Fruit fly (Drosophila melanogaster) whole organism, wandering third instar larva: ENCODE measurements around the gene Tom40.

ENCODE experiments used
- Abd-B ChIP-seq: fragments of >200 bp; optimal IDR thresholded peaks from 2 replicates; lab custom pipeline; 2017; ENCODE audit warnings: missing biosample characterization, missing genetic modification characterization
- CG32264 ChIP-seq: fragments of 200-800 bp; sonication (Bioruptor generic); optimal IDR thresholded peaks from 2 replicates; lab custom pipeline; 2016; ENCODE audit warnings: missing biosample characterization, missing genetic modification characterization
- CG9705 ChIP-seq: fragments of 200-800 bp; sonication (Bioruptor generic); optimal IDR thresholded peaks from 2 replicates; lab custom pipeline; 2018; ENCODE audit warnings: missing biosample characterization, mild to moderate bottlenecking, missing genetic modification characterization
- CrebA ChIP-seq: fragments of 200-800 bp; sonication (Bioruptor generic); optimal IDR thresholded peaks from 2 replicates; lab custom pipeline; 2016; ENCODE audit warnings: missing biosample characterization, mild to moderate bottlenecking, missing genetic modification characterization, borderline replicate concordance
- Dfd ChIP-seq: fragments of >200 bp; optimal IDR thresholded peaks from 2 replicates; lab custom pipeline; 2017; ENCODE audit warnings: missing biosample characterization, missing genetic modification characterization
- Dif ChIP-seq: fragments of 200-275, 200-300 bp; sonication (Bioruptor generic); optimal IDR thresholded peaks from 2 replicates; lab custom pipeline; 2018; ENCODE audit warnings: missing biosample characterization, missing genetic modification characterization; ENCODE audit not compliant: partially characterized antibody
- GATAd ChIP-seq: sonication (Bioruptor generic); optimal IDR thresholded peaks from 2 replicates; lab custom pipeline; 2016; ENCODE audit warnings: missing biosample characterization, missing genetic modification characterization
- HLH106 ChIP-seq: fragments of 200-800 bp; optimal IDR thresholded peaks from 3 replicates; lab custom pipeline; 2019; ENCODE audit warnings: missing biosample characterization, mild to moderate bottlenecking, missing genetic modification characterization, moderate library complexity
- Hnf4 ChIP-seq: fragments of 200-800 bp; sonication (Bioruptor generic); optimal IDR thresholded peaks from 2 replicates; lab custom pipeline; 2016; ENCODE audit warnings: missing biosample characterization, mild to moderate bottlenecking, missing genetic modification characterization
- Hr78 ChIP-seq: fragments of >200 bp; optimal IDR thresholded peaks from 2 replicates; lab custom pipeline; 2017; ENCODE audit warnings: missing biosample characterization, missing genetic modification characterization
- Hr83 ChIP-seq: fragments of 200-300 bp; sonication (Bioruptor generic); optimal IDR thresholded peaks from 2 replicates; lab custom pipeline; 2016; ENCODE audit warnings: missing biosample characterization, mild to moderate bottlenecking, missing genetic modification characterization, moderate library complexity; ENCODE audit not compliant: poor library complexity, severe bottlenecking
- Jra ChIP-seq: sonication (Bioruptor generic); optimal IDR thresholded peaks from 2 replicates; lab custom pipeline; 2016; ENCODE audit warnings: missing biosample characterization, missing genetic modification characterization
- Mio ChIP-seq: sonication (Bioruptor generic); optimal IDR thresholded peaks from 2 replicates; lab custom pipeline; 2016; ENCODE audit warnings: missing biosample characterization, missing genetic modification characterization
- Myc ChIP-seq: fragments of >200 bp; optimal IDR thresholded peaks from 2 replicates; lab custom pipeline; 2017
- N ChIP-seq: fragments of >200 bp; optimal IDR thresholded peaks from 2 replicates; lab custom pipeline; 2018; ENCODE audit warnings: missing biosample characterization, missing external identifiers, missing genetic modification characterization
- OdsH ChIP-seq: fragments of 200-800 bp; sonication (Bioruptor generic); optimal IDR thresholded peaks from 2 replicates; lab custom pipeline; 2016; ENCODE audit warnings: missing biosample characterization, mild to moderate bottlenecking, missing genetic modification characterization
- Rel ChIP-seq, 2 experiments: fragments of 200-800 bp; sonication (Bioruptor generic) in 1 of 2; optimal IDR thresholded peaks; 2 replicates in 1 of 2; 3 replicates in 1 of 2; lab custom pipeline; 2016 to 2019; ENCODE audit warnings: mild to moderate bottlenecking in 2 of 2, missing biosample characterization in 2 of 2, missing genetic modification characterization in 2 of 2, moderate library complexity in 1 of 2
- Sp1 ChIP-seq: fragments of 200-800 bp; sonication (Bioruptor generic); optimal IDR thresholded peaks from 3 replicates; lab custom pipeline; 2019; ENCODE audit warnings: missing biosample characterization, mild to moderate bottlenecking, missing genetic modification characterization, moderate library complexity
- Vsx2 ChIP-seq: fragments of 200-300, 225-300 bp; sonication (Bioruptor generic); optimal IDR thresholded peaks from 2 replicates; lab custom pipeline; 2018; ENCODE audit warnings: missing biosample characterization, missing genetic modification characterization; ENCODE audit not compliant: partially characterized antibody
- br ChIP-seq: fragments of 200-800 bp; sonication (Bioruptor generic); optimal IDR thresholded peaks from 2 replicates; lab custom pipeline; 2016; ENCODE audit warnings: missing biosample characterization, missing genetic modification characterization
- brk ChIP-seq: fragments of 200-800 bp; sonication (Bioruptor generic); optimal IDR thresholded peaks from 2 replicates; lab custom pipeline; 2016; ENCODE audit warnings: missing biosample characterization, mild to moderate bottlenecking, missing genetic modification characterization
- dl ChIP-seq, 2 experiments: fragments of 175-275, 200-275 bp in 1 of 2; fragments of 200-275 bp in 1 of 2; sonication (Bioruptor generic); optimal IDR thresholded peaks; lab custom pipeline; 2018; ENCODE audit warnings: mild to moderate bottlenecking in 2 of 2, missing biosample characterization in 2 of 2, missing genetic modification characterization in 2 of 2, moderate library complexity in 2 of 2; ENCODE audit not compliant: partially characterized antibody in 2 of 2, insufficient read depth in 1 of 2
- dmrt93B ChIP-seq: fragments of 200-800 bp; sonication (Bioruptor generic); optimal IDR thresholded peaks from 2 replicates; lab custom pipeline; 2018; ENCODE audit warnings: missing biosample characterization, mild to moderate bottlenecking, missing genetic modification characterization
- dsf ChIP-seq: sonication (Bioruptor generic); optimal IDR thresholded peaks from 2 replicates; lab custom pipeline; 2016; ENCODE audit warnings: missing biosample characterization, missing genetic modification characterization, borderline replicate concordance
- ey ChIP-seq: fragments of 200-800 bp; sonication (Bioruptor generic); optimal IDR thresholded peaks from 2 replicates; lab custom pipeline; 2016; ENCODE audit warnings: missing biosample characterization, missing genetic modification characterization
- foxo ChIP-seq, 2 experiments: fragments of 200-800 bp; sonication (Bioruptor generic); optimal IDR thresholded peaks; 2 replicates in 1 of 2; 3 replicates in 1 of 2; lab custom pipeline; 2016 to 2017; ENCODE audit warnings: missing biosample characterization in 2 of 2, missing genetic modification characterization in 2 of 2
- fru ChIP-seq: fragments of 200-800 bp; sonication (Bioruptor generic); optimal IDR thresholded peaks from 3 replicates; lab custom pipeline; 2016; ENCODE audit warnings: missing biosample characterization, mild to moderate bottlenecking, missing genetic modification characterization
- h ChIP-seq: fragments of 200-800 bp; sonication (Bioruptor generic); optimal IDR thresholded peaks from 3 replicates; lab custom pipeline; 2016; ENCODE audit warnings: missing biosample characterization, mild to moderate bottlenecking, missing genetic modification characterization
- jim ChIP-seq: fragments of 175-275, 200-325 bp; sonication (Bioruptor generic); optimal IDR thresholded peaks from 2 replicates; lab custom pipeline; 2016; ENCODE audit warnings: missing biosample characterization, mild to moderate bottlenecking, missing genetic modification characterization
- lola ChIP-seq: fragments of >200 bp; optimal IDR thresholded peaks from 2 replicates; lab custom pipeline; 2017; ENCODE audit warnings: missing biosample characterization, missing genetic modification characterization
- pan ChIP-seq: fragments of >200 bp; optimal IDR thresholded peaks from 2 replicates; lab custom pipeline; 2017
- psq ChIP-seq: fragments of 200-800 bp; sonication (Bioruptor generic); optimal IDR thresholded peaks from 3 replicates; lab custom pipeline; 2017; ENCODE audit warnings: missing biosample characterization, mild to moderate bottlenecking, missing genetic modification characterization, moderate library complexity
- rgr ChIP-seq: fragments of 200-800 bp; sonication (Bioruptor generic); optimal IDR thresholded peaks from 3 replicates; lab custom pipeline; 2016; ENCODE audit warnings: missing biosample characterization, mild to moderate bottlenecking, missing genetic modification characterization
- sage ChIP-seq: fragments of 200-800 bp; sonication (Bioruptor generic); optimal IDR thresholded peaks from 2 replicates; lab custom pipeline; 2016; ENCODE audit warnings: missing biosample characterization, mild to moderate bottlenecking, missing genetic modification characterization
- sv ChIP-seq: fragments of 200-800 bp; sonication (Bioruptor generic); optimal IDR thresholded peaks from 3 replicates; lab custom pipeline; 2016; ENCODE audit warnings: missing biosample characterization, missing genetic modification characterization
- tai ChIP-seq: sonication (Bioruptor generic); optimal IDR thresholded peaks from 2 replicates; lab custom pipeline; 2016; ENCODE audit warnings: missing biosample characterization, missing genetic modification characterization
- usp ChIP-seq: fragments of >200 bp; optimal IDR thresholded peaks from 2 replicates; lab custom pipeline; 2017; ENCODE audit warnings: missing biosample characterization, missing genetic modification characterization
- woc ChIP-seq: sonication (Bioruptor generic); optimal IDR thresholded peaks from 2 replicates; lab custom pipeline; 2016; ENCODE audit warnings: missing biosample characterization, mild to moderate bottlenecking, missing genetic modification characterization

The Tom40 gene

DNA sequence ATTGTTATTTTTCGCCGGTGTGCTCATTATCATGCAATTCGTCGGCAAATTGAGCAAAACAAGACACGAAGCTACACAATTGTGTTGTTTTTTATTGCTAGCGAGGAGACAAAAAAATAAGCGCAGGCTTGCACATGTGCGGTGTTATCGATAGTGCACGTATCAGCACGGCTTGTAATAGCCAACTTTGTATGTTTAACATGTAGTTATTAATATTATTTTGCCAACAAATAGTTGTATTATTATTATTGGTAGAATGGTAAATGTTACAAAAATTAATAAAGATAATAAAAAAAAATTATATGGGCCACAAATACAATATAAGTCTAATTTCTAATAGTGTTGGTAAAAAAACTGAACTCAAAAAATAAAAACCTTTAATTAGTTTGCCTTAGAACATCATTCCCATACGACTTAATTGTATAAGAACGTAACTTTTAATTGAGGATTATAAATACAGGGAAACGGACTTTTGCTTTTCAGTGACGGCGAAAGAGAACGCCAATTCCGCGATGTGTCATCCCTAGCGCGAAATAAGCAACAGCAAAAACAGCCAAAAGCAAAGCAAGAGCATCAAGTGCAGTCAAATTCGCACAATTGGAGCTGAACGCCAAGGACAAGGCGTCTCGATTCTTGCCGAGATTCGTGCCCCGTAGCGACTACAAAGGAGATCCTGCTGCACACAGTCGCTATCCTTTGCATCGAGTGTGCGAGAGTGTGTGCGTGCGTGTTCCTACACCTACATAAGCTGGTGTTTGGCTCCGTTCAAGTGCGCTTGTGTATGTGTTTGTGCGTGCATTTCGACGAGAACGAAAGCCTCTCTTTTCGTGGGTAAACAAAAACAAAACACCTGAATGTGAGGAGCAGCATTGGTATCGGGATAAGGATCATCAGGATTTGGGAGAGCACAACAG lies 8.2 kb upstream of the Tom40 start, which contains the start of the genes NELF-B and CG12155:
Gene NELF-B, minus strand, starts transcription at position 111 of the 914 bp plus-strand sequence.
Gene CG12155, plus strand, starts transcription at position 505 of the 914 bp plus-strand sequence.
- TF ChIP-seq ey, result peak; percentile 40
- peak in 1 of 2 experiments; percentile 67 for TF ChIP-seq foxo (GFP tag; optimal IDR thresholded peaks at IDR 0.05; lab: Kevin White, UChicago)
- no peak for TF ChIP-seq tai (GFP tag; lab: Kevin White, UChicago)
- TF ChIP-seq HLH106 (tag; lab: Kevin White, UChicago), result peak; percentile 63
- no peak for TF ChIP-seq CrebA (GFP tag; lab: Kevin White, UChicago)
- no peak for TF ChIP-seq Rel (GFP tag; optimal IDR thresholded peaks at IDR 0.05; lab: Kevin White, UChicago)
- TF ChIP-seq Rel (tag; optimal IDR thresholded peaks at IDR 0.05; lab: Kevin White, UChicago), result no peak
- peak; percentile 47 for TF ChIP-seq Sp1 (GFP tag; lab: Kevin White, UChicago)
- peak; percentile 2 for TF ChIP-seq Myc (lab: Kevin White, UChicago)
- TF ChIP-seq woc (GFP tag; lab: Kevin White, UChicago), result peak; percentile 51
- no peak for TF ChIP-seq jim (GFP tag; lab: Kevin White, UChicago)
- peak; percentile 49 for TF ChIP-seq rgr (GFP tag; lab: Kevin White, UChicago)
- TF ChIP-seq Hnf4 (GFP tag; lab: Kevin White, UChicago), result no peak
- peak; percentile 32 for TF ChIP-seq h (GFP tag; lab: Kevin White, UChicago)
- peak; percentile 10 for TF ChIP-seq Hr83 (GFP tag; lab: Kevin White, UChicago)
- no peak for TF ChIP-seq Mio (GFP tag; lab: Kevin White, UChicago)
- TF ChIP-seq fru, result no peak
- no peak for TF ChIP-seq CG32264
- no peak for TF ChIP-seq br (GFP tag; lab: Kevin White, UChicago)
- no peak for TF ChIP-seq sv (GFP tag; lab: Kevin White, UChicago)
- no peak for TF ChIP-seq Dif (GFP tag; lab: Kevin White, UChicago)
- TF ChIP-seq dl (GFP tag; optimal IDR thresholded peaks at IDR 0.05; lab: Kevin White, UChicago; ENCODE audit: insufficient read depth in 1 of 2, partially characterized antibody in 2 of 2), result no peak
- no peak for TF ChIP-seq Dfd (GFP tag; lab: Kevin White, UChicago)
- no peak for TF ChIP-seq GATAd (GFP tag; lab: Kevin White, UChicago)
- no peak for TF ChIP-seq sage (GFP tag; lab: Kevin White, UChicago)
- no peak for TF ChIP-seq Hr78 (GFP tag; lab: Kevin White, UChicago)
- TF ChIP-seq Jra, result no peak
- TF ChIP-seq Vsx2 (GFP tag; lab: Kevin White, UChicago), result no peak
- TF ChIP-seq dsf (GFP tag; lab: Kevin White, UChicago), result no peak
- no peak for TF ChIP-seq CG9705
- no peak for TF ChIP-seq Abd-B (GFP tag; lab: Kevin White, UChicago)
- no peak for TF ChIP-seq lola (GFP tag; lab: Kevin White, UChicago)
- peak; percentile 35 for TF ChIP-seq psq (GFP tag; lab: Kevin White, UChicago)
- TF ChIP-seq OdsH, result peak; percentile 34
- TF ChIP-seq N, result no peak
- TF ChIP-seq usp (GFP tag; lab: Kevin White, UChicago), result no peak
- no peak for TF ChIP-seq brk (GFP tag; lab: Kevin White, UChicago)
- TF ChIP-seq dmrt93B (GFP tag; lab: Kevin White, UChicago), result peak; percentile 50
- no peak for TF ChIP-seq pan (lab: Kevin White, UChicago)
- TF ChIP-seq, all 38 proteins: peak for 12
